Worm (Caenorhabditis elegans) whole organism, L3 larva: ENCODE measurements around the gene Y97E10AR.3.

ENCODE experiments used
- ZK546.5 ChIP-seq: sonication (generic microtip); optimal IDR thresholded peaks from 2 replicates; lab custom pipeline; 2017; ENCODE audit warnings: missing biosample characterization, missing genetic modification characterization
- aly-2 ChIP-seq: fragments of 150-350 bp; optimal IDR thresholded peaks from 2 replicates; lab custom pipeline; 2014; ENCODE audit warnings: missing biosample characterization, missing genetic modification characterization
- ama-1 ChIP-seq: fragments of 150-350 bp; optimal IDR thresholded peaks from 2 replicates; lab custom pipeline; 2018
- ceh-28 ChIP-seq: fragments of 150-350 bp; optimal IDR thresholded peaks from 2 replicates; lab custom pipeline; 2014; ENCODE audit warnings: missing biosample characterization, missing genetic modification reagents, missing genetic modification characterization
- ceh-82 ChIP-seq: fragments of 150-350 bp; optimal IDR thresholded peaks from 2 replicates; lab custom pipeline; 2014; ENCODE audit warnings: missing biosample characterization, missing genetic modification characterization
- ceh-9 ChIP-seq: sonication (generic microtip); optimal IDR thresholded peaks from 2 replicates; lab custom pipeline; 2018; ENCODE audit warnings: missing biosample characterization, missing genetic modification characterization
- daf-12 ChIP-seq: fragments of 150-350 bp; optimal IDR thresholded peaks from 2 replicates; lab custom pipeline; 2014; ENCODE audit warnings: missing biosample characterization, missing genetic modification reagents, missing genetic modification characterization
- egl-5 ChIP-seq: fragments of 150-350 bp; optimal IDR thresholded peaks from 2 replicates; lab custom pipeline; 2017; ENCODE audit warnings: missing biosample characterization, missing genetic modification reagents, missing genetic modification characterization, inconsistent platforms
- elt-1 ChIP-seq: fragments of 150-350 bp; optimal IDR thresholded peaks from 2 replicates; lab custom pipeline; 2014; ENCODE audit warnings: missing biosample characterization, missing genetic modification characterization
- elt-2 ChIP-seq: sonication (generic microtip); optimal IDR thresholded peaks from 2 replicates; lab custom pipeline; 2016; ENCODE audit warnings: missing genetic modification reagents, mild to moderate bottlenecking, missing genetic modification characterization, missing compliant biosample characterization
- elt-3 ChIP-seq, 3 experiments: fragments of 150-350 bp in 1 of 3; sonication (generic microtip) in 2 of 3; optimal IDR thresholded peaks; 2 replicates in 2 of 3; 4 replicates in 1 of 3; lab custom pipeline; 2014 to 2017; ENCODE audit warnings: missing biosample characterization in 3 of 3, missing genetic modification characterization in 3 of 3
- eor-1 ChIP-seq, 2 experiments: fragments of 150-350 bp; optimal IDR thresholded peaks; 2 replicates each; lab custom pipeline; 2014 to 2018; ENCODE audit warnings: missing biosample characterization in 2 of 2, missing genetic modification characterization in 2 of 2
- fkh-10 ChIP-seq: sonication (generic microtip); optimal IDR thresholded peaks from 2 replicates; lab custom pipeline; 2017; ENCODE audit warnings: missing biosample characterization, missing genetic modification reagents, missing genetic modification characterization
- fkh-2 ChIP-seq: fragments of 150-350 bp; optimal IDR thresholded peaks from 2 replicates; lab custom pipeline; 2014; ENCODE audit warnings: missing biosample characterization, missing genetic modification reagents, missing genetic modification characterization
- fos-1 ChIP-seq: fragments of 150-350 bp; optimal IDR thresholded peaks from 2 replicates; lab custom pipeline; 2014; ENCODE audit warnings: missing biosample characterization, missing genetic modification characterization
- jun-1 ChIP-seq: fragments of 150-350 bp; optimal IDR thresholded peaks from 2 replicates; lab custom pipeline; 2014; ENCODE audit warnings: missing biosample characterization, missing genetic modification reagents, missing genetic modification characterization
- lin-15B ChIP-seq: fragments of 150-350 bp; optimal IDR thresholded peaks from 2 replicates; lab custom pipeline; 2014; ENCODE audit warnings: missing biosample characterization, missing genetic modification characterization
- lin-39 ChIP-seq: fragments of 150-350 bp; optimal IDR thresholded peaks from 2 replicates; lab custom pipeline; 2018; ENCODE audit warnings: missing biosample characterization, missing genetic modification reagents, missing genetic modification characterization
- mdl-1 ChIP-seq: fragments of 150-350 bp; optimal IDR thresholded peaks from 2 replicates; lab custom pipeline; 2014; ENCODE audit warnings: missing biosample characterization, missing genetic modification characterization
- mml-1 ChIP-seq: fragments of 150-350 bp; sonication (generic microtip); optimal IDR thresholded peaks from 3 replicates; lab custom pipeline; 2014; ENCODE audit warnings: missing biosample characterization, missing genetic modification characterization
- nfya-1 ChIP-seq: sonication (generic microtip); optimal IDR thresholded peaks from 2 replicates; lab custom pipeline; 2017; ENCODE audit warnings: missing genetic modification characterization, mild to moderate bottlenecking, missing compliant biosample characterization, antibody characterized with exemption, moderate library complexity; ENCODE audit not compliant: insufficient read depth
- nhr-12 ChIP-seq: fragments of 150-350 bp; optimal IDR thresholded peaks from 2 replicates; lab custom pipeline; 2014; ENCODE audit warnings: missing biosample characterization, missing genetic modification characterization
- nhr-23 ChIP-seq: fragments of 150-350 bp; optimal IDR thresholded peaks from 2 replicates; lab custom pipeline; 2014; ENCODE audit warnings: missing biosample characterization, missing genetic modification reagents, missing genetic modification characterization
- nhr-28 ChIP-seq: fragments of 150-350 bp; optimal IDR thresholded peaks from 2 replicates; lab custom pipeline; 2014; ENCODE audit warnings: missing biosample characterization, missing genetic modification characterization
- nhr-43 ChIP-seq: sonication (generic microtip); optimal IDR thresholded peaks from 2 replicates; lab custom pipeline; 2016; ENCODE audit warnings: mild to moderate bottlenecking, missing genetic modification characterization, missing compliant biosample characterization; ENCODE audit not compliant: poor library complexity, severe bottlenecking
- nhr-76 ChIP-seq: fragments of 150-350 bp; sonication (generic microtip); optimal IDR thresholded peaks from 5 replicates; lab custom pipeline; 2014; ENCODE audit warnings: missing biosample characterization, missing genetic modification characterization
- nhr-77 ChIP-seq: fragments of 150-350 bp; optimal IDR thresholded peaks from 2 replicates; lab custom pipeline; 2014; ENCODE audit warnings: missing biosample characterization, missing genetic modification characterization
- pha-4 ChIP-seq: fragments of 150-350 bp; optimal IDR thresholded peaks from 2 replicates; lab custom pipeline; 2014; ENCODE audit warnings: missing biosample characterization, missing genetic modification reagents, missing genetic modification characterization
- pqm-1 ChIP-seq: fragments of 150-350 bp; optimal IDR thresholded peaks from 2 replicates; lab custom pipeline; 2017; ENCODE audit warnings: missing biosample characterization, missing genetic modification characterization, inconsistent platforms
- sea-2 ChIP-seq: fragments of 150-350 bp; sonication (generic microtip); optimal IDR thresholded peaks from 4 replicates; lab custom pipeline; 2014; ENCODE audit warnings: missing biosample characterization, missing genetic modification reagents, missing genetic modification characterization
- skn-1 ChIP-seq: fragments of 150-350 bp; optimal IDR thresholded peaks from 2 replicates; lab custom pipeline; 2014; ENCODE audit warnings: missing biosample characterization, missing genetic modification characterization
- tbx-2 ChIP-seq: sonication (generic microtip); optimal IDR thresholded peaks from 2 replicates; lab custom pipeline; 2016; ENCODE audit warnings: mild to moderate bottlenecking, missing genetic modification characterization, missing compliant biosample characterization
- unc-39 ChIP-seq: sonication (generic microtip); optimal IDR thresholded peaks from 4 replicates; lab custom pipeline; 2017; ENCODE audit warnings: missing biosample characterization, missing genetic modification characterization
- unc-62 ChIP-seq: fragments of 150-350 bp; sonication (generic microtip); optimal IDR thresholded peaks from 4 replicates; lab custom pipeline; 2014; ENCODE audit warnings: missing biosample characterization, missing genetic modification reagents, missing genetic modification characterization
- ztf-11 ChIP-seq: fragments of 150-350 bp; optimal IDR thresholded peaks from 2 replicates; lab custom pipeline; 2014; ENCODE audit warnings: missing biosample characterization, missing genetic modification characterization
- ztf-4 ChIP-seq: fragments of 150-350 bp; optimal IDR thresholded peaks from 2 replicates; lab custom pipeline; 2014; ENCODE audit warnings: missing biosample characterization, missing genetic modification characterization

The Y97E10AR.3 gene

ce11 chrV:8007460-8008292, at the start of gene Y97E10AR.3:
TSS of gene Y97E10AR.3 (minus strand) at chrV:8007510.
- TF ChIP-seq ZK546.5 = no peak
- peak; percentile 55 for TF ChIP-seq nfya-1 (tag; lab: Kevin White, UChicago)
- no peak for TF ChIP-seq egl-5 (tag; lab: Kevin White, UChicago)
- TF ChIP-seq lin-39 (tag; lab: Kevin White, UChicago) = no peak

- no peak for TF ChIP-seq unc-39 (tag; lab: Kevin White, UChicago)
Observed at ce11 chrV:8055170-8055569, 47.9 kb upstream of the Y97E10AR.3 start.

ce11 chrV:8054130-8054529, 46.8 kb upstream of the Y97E10AR.3 start, which contains the start of gene ZC513.2:
TSS of gene ZC513.2 (plus strand) at chrV:8054430.
- no peak for TF ChIP-seq nhr-76

- TF ChIP-seq elt-3 (tag; optimal IDR thresholded peaks at IDR 0.05; lab: Kevin White, UChicago) = no peak
- TF ChIP-seq daf-12 (tag; lab: Kevin White, UChicago) = no peak
- no peak for TF ChIP-seq nhr-43 (tag; lab: Kevin White, UChicago)
- TF ChIP-seq skn-1 = no peak
- TF ChIP-seq lin-15B = no peak
- no peak for TF ChIP-seq fos-1
- TF ChIP-seq unc-62 (GFP tag; lab: Kevin White, UChicago) = no peak
- no peak for TF ChIP-seq nhr-28 (tag; lab: Kevin White, UChicago)
- TF ChIP-seq ceh-28 = no peak
- no peak for TF ChIP-seq elt-2 (tag; lab: Kevin White, UChicago)
- no peak for TF ChIP-seq ztf-4 (tag; lab: Kevin White, UChicago)
- TF ChIP-seq elt-1 (tag; lab: Kevin White, UChicago) = no peak
- no peak for TF ChIP-seq tbx-2 (tag; lab: Kevin White, UChicago)
- no peak for TF ChIP-seq pqm-1
- no peak for TF ChIP-seq mdl-1 (tag; lab: Kevin White, UChicago)
- no peak for TF ChIP-seq ztf-11 (tag; lab: Kevin White, UChicago)
- no peak for TF ChIP-seq eor-1 (tag; optimal IDR thresholded peaks at IDR 0.05; lab: Kevin White, UChicago)
- TF ChIP-seq aly-2 (tag; lab: Kevin White, UChicago) = no peak
- TF ChIP-seq ZK546.5 = no peak
Observed at ce11 chrV:8051851-8052250, 44.5 kb upstream of the Y97E10AR.3 start, which contains the start of gene sth-1. TSS of gene sth-1 (plus strand) at chrV:8052151.

ce11 chrV:8050811-8051210, 43.5 kb upstream of the Y97E10AR.3 start, which contains the start of gene col-43:
TSS of gene col-43 (minus strand) at chrV:8050911.
- no peak for TF ChIP-seq fkh-10 (GFP tag; lab: Kevin White, UChicago)
- no peak for TF ChIP-seq fkh-2
- no peak for TF ChIP-seq daf-12 (tag; lab: Kevin White, UChicago)
- TF ChIP-seq nhr-23 (tag; lab: Kevin White, UChicago) = no peak
- TF ChIP-seq elt-2 (tag; lab: Kevin White, UChicago) = no peak
- no peak for TF ChIP-seq mml-1 (tag; lab: Kevin White, UChicago)
- TF ChIP-seq ceh-9 (tag; lab: Kevin White, UChicago) = no peak
- no peak for TF ChIP-seq unc-62 (GFP tag; lab: Kevin White, UChicago)
- TF ChIP-seq, all 47 proteins: peak for 0

ce11 chrV:8050059-8050677, 42.9 kb upstream of the Y97E10AR.3 start:
- TF ChIP-seq nhr-28 (tag; lab: Kevin White, UChicago) (no peak), unc-62 (GFP tag; lab: Kevin White, UChicago) (no peak), jun-1 (no peak), unc-39 (tag; lab: Kevin White, UChicago) (no peak), pha-4 (tag; lab: Kevin White, UChicago) (no peak), nhr-12 (no peak), ceh-82 (tag; lab: Kevin White, UChicago) (no peak), sea-2 (no peak), ama-1 (lab: Kevin White, UChicago) (no peak), nhr-77 (tag; lab: Kevin White, UChicago) (no peak)
